Worm (Caenorhabditis elegans): Measurements from ENCODE around the gene T16G1.7.

DNA sequence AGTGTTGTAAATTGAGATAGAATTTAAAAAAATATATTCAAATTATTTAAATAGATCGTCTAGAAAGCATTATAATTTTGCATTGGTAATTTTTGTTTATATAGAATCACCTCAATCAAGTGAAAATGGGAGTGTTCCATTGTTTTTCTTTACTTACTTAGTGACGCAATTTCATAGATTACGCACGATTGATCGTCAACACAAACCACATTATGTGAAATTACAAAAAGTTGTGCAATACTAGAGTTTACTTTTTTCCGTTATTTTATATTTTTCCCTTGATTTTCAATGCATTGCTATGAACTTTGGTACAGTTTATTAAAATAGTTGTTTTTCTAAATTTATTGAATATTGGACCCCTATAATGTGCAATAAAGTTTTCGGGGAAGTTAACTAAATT is 4.5 kb upstream of the T16G1.7 start, which contains the start of gene T16G1.5:
- TF ChIP-seq tbx-2 (tag; optimal IDR thresholded peaks at IDR 0.05) (no peak), aly-2 (tag; optimal IDR thresholded peaks at IDR 0.05) (no peak), ztf-11 (tag; optimal IDR thresholded peaks at IDR 0.05) (no peak), nhr-11 (tag; optimal IDR thresholded peaks at IDR 0.05) (no peak), fos-1 (tag; optimal IDR thresholded peaks at IDR 0.05) (no peak)

All from whole organism, L3 larva.